Worm (Caenorhabditis elegans): ENCODE measurements around the gene arrd-6.

DNA sequence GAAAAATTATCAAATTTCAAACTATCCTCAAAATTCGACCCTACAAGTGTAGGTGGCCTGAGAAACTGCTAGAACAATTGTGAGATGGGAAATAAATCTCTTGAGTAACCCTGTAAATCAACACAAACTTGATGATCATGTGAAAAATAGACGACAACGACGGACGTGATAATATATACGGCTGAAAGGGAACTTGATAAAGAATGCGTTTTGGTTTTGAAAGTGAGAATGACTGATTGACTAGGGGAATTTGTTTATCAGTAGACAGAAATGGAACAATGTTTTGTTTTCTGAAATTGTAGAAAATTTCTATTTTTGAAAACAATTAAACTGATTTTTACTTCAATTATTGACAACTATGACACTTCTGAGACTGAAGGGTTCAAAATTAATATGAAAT, 51.0 kb downstream of the arrd-6 start:
- no peak for TF ChIP-seq ama-1 (optimal IDR thresholded peaks at IDR 0.05)
- TF ChIP-seq snpc-4 (tag; optimal IDR thresholded peaks at IDR 0.05) = no peak
- TF ChIP-seq unc-62 (GFP tag; optimal IDR thresholded peaks at IDR 0.05) = no peak
- TF ChIP-seq egl-27 (tag; optimal IDR thresholded peaks at IDR 0.05) = no peak
- TF ChIP-seq tbx-2 (tag; optimal IDR thresholded peaks at IDR 0.05) = no peak
- TF ChIP-seq unc-39 (tag; optimal IDR thresholded peaks at IDR 0.05) = no peak
- TF ChIP-seq fos-1 (tag; optimal IDR thresholded peaks at IDR 0.05) = no peak
- no peak for TF ChIP-seq egl-5 (tag; optimal IDR thresholded peaks at IDR 0.05)

Measured in whole organism, L3 larva.